Worm (Caenorhabditis elegans) whole organism, L1 larva: ENCODE data around the gene lido-10.

Experiments
- elt-2 ChIP-seq: sonication (generic microtip); optimal IDR thresholded peaks from 2 replicates; lab custom pipeline; 2016; ENCODE audit warnings: missing genetic modification characterization, mild to moderate bottlenecking, inconsistent platforms, missing compliant biosample characterization, missing genetic modification reagents
- nhr-77 ChIP-seq: fragments of 150-350 bp; optimal IDR thresholded peaks from 2 replicates; lab custom pipeline; 2014; ENCODE audit warnings: missing biosample characterization, missing genetic modification characterization
- rnt-1 ChIP-seq: sonication (generic microtip); optimal IDR thresholded peaks from 2 replicates; lab custom pipeline; 2016; ENCODE audit warnings: mild to moderate bottlenecking, missing genetic modification characterization, moderate library complexity, missing compliant biosample characterization

ce11 chrII:2958308-2958707 is 44.0 kb upstream of the lido-10 start, which contains the start of gene srw-60:
- TF ChIP-seq rnt-1 (tag; lab: Kevin White, UChicago): no peak
- TF ChIP-seq nhr-77 (tag; lab: Kevin White, UChicago): no peak
- no peak for TF ChIP-seq elt-2 (tag; lab: Kevin White, UChicago)
